Fruit fly (Drosophila melanogaster) whole organism, embryonic: ENCODE data around the gene Bace.
A peak's percentile ranks its signal among the peaks of the same experiment; 100 is the strongest.

ENCODE experiments used
- Bteb2 ChIP-seq: fragments of 200-800 bp; sonication (Bioruptor generic); optimal IDR thresholded peaks from 2 replicates; lab custom pipeline; 2016; ENCODE audit warnings: missing biosample characterization, missing genetic modification characterization
- C15 ChIP-seq: fragments of 200-800 bp; sonication (Bioruptor generic); IDR thresholded peaks from 3 replicates; pipeline ENCODE4 v1.3.6; 2022; ENCODE audit warnings: missing biosample characterization, missing genetic modification characterization
- CG10321 ChIP-seq: fragments of 200-800 bp; sonication (Bioruptor generic); IDR thresholded peaks from 2 replicates; pipeline ENCODE4 v1.3.6; 2022; ENCODE audit warnings: missing biosample characterization, missing genetic modification characterization
- CG1233 ChIP-seq: fragments of 200-800 bp; sonication (Bioruptor generic); optimal IDR thresholded peaks from 4 replicates; lab custom pipeline; 2018; ENCODE audit warnings: missing biosample characterization, mild to moderate bottlenecking, missing genetic modification characterization
- CG12659 ChIP-seq: fragments of 200-800 bp; sonication (Bioruptor generic); optimal IDR thresholded peaks from 3 replicates; lab custom pipeline; 2017; ENCODE audit warnings: mild to moderate bottlenecking, missing biosample characterization, missing genetic modification reagents, missing genetic modification characterization
- CG12942 ChIP-seq: fragments of 200-800 bp; sonication (Bioruptor generic); optimal IDR thresholded peaks from 3 replicates; lab custom pipeline; 2016; ENCODE audit warnings: missing biosample characterization, missing genetic modification characterization
- CG13775 ChIP-seq: fragments of 200-800 bp; sonication (Bioruptor generic); optimal IDR thresholded peaks from 3 replicates; lab custom pipeline; 2017; ENCODE audit warnings: missing biosample characterization, mild to moderate bottlenecking, missing genetic modification characterization
- CG15479 ChIP-seq: fragments of 200-800 bp; sonication (Bioruptor generic); optimal IDR thresholded peaks from 3 replicates; lab custom pipeline; 2019; ENCODE audit warnings: missing biosample characterization, mild to moderate bottlenecking, missing genetic modification characterization, moderate library complexity
- CG1792 ChIP-seq: fragments of 200-800 bp; sonication (Bioruptor generic); optimal IDR thresholded peaks from 2 replicates; lab custom pipeline; 2016; ENCODE audit warnings: missing biosample characterization, missing genetic modification characterization
- CG2678 ChIP-seq: fragments of 200-800 bp; sonication (Bioruptor generic); optimal IDR thresholded peaks from 3 replicates; lab custom pipeline; 2019; ENCODE audit warnings: missing biosample characterization, mild to moderate bottlenecking, missing genetic modification characterization, moderate library complexity
- CG34376 ChIP-seq: fragments of 200-800 bp; sonication (Bioruptor generic); optimal IDR thresholded peaks from 2 replicates; lab custom pipeline; 2018; ENCODE audit warnings: missing biosample characterization, mild to moderate bottlenecking, missing genetic modification characterization
- CG3847 ChIP-seq: fragments of 200-800 bp; sonication (Bioruptor generic); IDR thresholded peaks from 2 replicates; pipeline ENCODE4 v1.3.6; 2022; ENCODE audit warnings: missing biosample characterization, missing genetic modification characterization
- CG4854 ChIP-seq: fragments of 200-800 bp; sonication (Bioruptor generic); optimal IDR thresholded peaks from 2 replicates; lab custom pipeline; 2016; ENCODE audit warnings: missing biosample characterization, missing genetic modification characterization, inconsistent platforms
- CG5245 ChIP-seq: fragments of 200-800 bp; sonication (Bioruptor generic); optimal IDR thresholded peaks from 3 replicates; lab custom pipeline; 2016; ENCODE audit warnings: missing biosample characterization, missing genetic modification characterization
- CG6654 ChIP-seq: fragments of 200-800 bp; sonication (Bioruptor generic); optimal IDR thresholded peaks from 2 replicates; lab custom pipeline; 2017; ENCODE audit warnings: missing biosample characterization, mild to moderate bottlenecking, missing genetic modification characterization
- CG7271 ChIP-seq: fragments of 200-800 bp; sonication (Bioruptor generic); optimal IDR thresholded peaks from 2 replicates; lab custom pipeline; 2018; ENCODE audit warnings: missing biosample characterization, mild to moderate bottlenecking, missing genetic modification characterization, moderate library complexity
- CG7928 ChIP-seq: fragments of 200-800 bp; sonication (Bioruptor generic); optimal IDR thresholded peaks from 2 replicates; lab custom pipeline; 2017; ENCODE audit warnings: missing biosample characterization, mild to moderate bottlenecking, missing genetic modification characterization
- CG8359 ChIP-seq: fragments of 200-800 bp; sonication (Bioruptor generic); optimal IDR thresholded peaks from 2 replicates; lab custom pipeline; 2017; ENCODE audit warnings: missing biosample characterization, mild to moderate bottlenecking, missing genetic modification characterization, borderline replicate concordance
- Chrac-16 ChIP-seq: fragments of 200-800 bp; sonication (Bioruptor generic); optimal IDR thresholded peaks from 3 replicates; lab custom pipeline; 2016; ENCODE audit warnings: missing biosample characterization, missing genetic modification characterization
- D19B ChIP-seq: fragments of 200-800 bp; sonication (Bioruptor generic); optimal IDR thresholded peaks from 2 replicates; lab custom pipeline; 2017; ENCODE audit warnings: missing biosample characterization, mild to moderate bottlenecking, missing genetic modification characterization
- Fer2 ChIP-seq: fragments of 200-800 bp; sonication (Bioruptor generic); optimal IDR thresholded peaks from 2 replicates; lab custom pipeline; 2018; ENCODE audit warnings: missing biosample characterization, mild to moderate bottlenecking, missing genetic modification characterization, moderate library complexity
- Gsc ChIP-seq: fragments of 200-800 bp; sonication (Bioruptor generic); IDR thresholded peaks from 2 replicates; pipeline ENCODE4 v1.3.6; 2022; ENCODE audit warnings: missing biosample characterization, missing genetic modification characterization
- HHEX ChIP-seq: fragments of 200-800 bp; sonication (Bioruptor generic); optimal IDR thresholded peaks from 3 replicates; lab custom pipeline; 2017; ENCODE audit warnings: missing biosample characterization, mild to moderate bottlenecking, missing genetic modification characterization, missing genetic modification reagents
- Hr3 ChIP-seq: fragments of 200-800 bp; sonication (Bioruptor generic); optimal IDR thresholded peaks from 3 replicates; lab custom pipeline; 2016; ENCODE audit warnings: missing biosample characterization, missing genetic modification characterization
- NC2α ChIP-seq: fragments of 200-800 bp; sonication (Bioruptor generic); optimal IDR thresholded peaks from 2 replicates; lab custom pipeline; 2016; ENCODE audit warnings: missing biosample characterization, missing genetic modification characterization
- Sry-δ ChIP-seq: fragments of 200-800 bp; sonication (Bioruptor generic); optimal IDR thresholded peaks from 2 replicates; lab custom pipeline; 2016; ENCODE audit warnings: missing biosample characterization, missing genetic modification characterization
- Ssrp ChIP-seq: fragments of 200-800 bp; sonication (Bioruptor generic); optimal IDR thresholded peaks from 2 replicates; lab custom pipeline; 2018; ENCODE audit warnings: missing biosample characterization, mild to moderate bottlenecking, missing genetic modification characterization, moderate library complexity
- Vsx1 ChIP-seq: fragments of 200-800 bp; sonication (Bioruptor generic); optimal IDR thresholded peaks from 2 replicates; lab custom pipeline; 2017; ENCODE audit warnings: missing biosample characterization, mild to moderate bottlenecking, missing genetic modification characterization, missing genetic modification reagents
- Xrp1 ChIP-seq: fragments of 200-800 bp; sonication (Bioruptor generic); IDR thresholded peaks from 2 replicates; pipeline ENCODE4 v1.3.6; 2022; ENCODE audit warnings: missing biosample characterization, missing genetic modification characterization
- amos ChIP-seq: fragments of 200-800 bp; sonication (Bioruptor generic); IDR thresholded peaks from 2 replicates; pipeline ENCODE4 v1.3.6; 2022; ENCODE audit warnings: missing biosample characterization, missing genetic modification characterization; ENCODE audit not compliant: partially characterized antibody
- ase ChIP-seq: fragments of 200-800 bp; sonication (Bioruptor generic); IDR thresholded peaks from 3 replicates; pipeline ENCODE4 v1.3.6; 2022; ENCODE audit warnings: missing biosample characterization, missing genetic modification characterization
- bowl ChIP-seq: fragments of 200-800 bp; sonication (Bioruptor generic); IDR thresholded peaks from 2 replicates; pipeline ENCODE4 v1.3.6; 2022; ENCODE audit warnings: missing biosample characterization, missing genetic modification characterization
- bsh ChIP-seq, 2 experiments: fragments of 200-800 bp; sonication (Bioruptor generic); optimal IDR thresholded peaks; 2 replicates each; lab custom pipeline; 2017 to 2018; ENCODE audit warnings: mild to moderate bottlenecking in 2 of 2, missing biosample characterization in 2 of 2, missing genetic modification characterization in 2 of 2, moderate library complexity in 1 of 2
- btn ChIP-seq: fragments of 200-800 bp; sonication (Bioruptor generic); optimal IDR thresholded peaks from 2 replicates; lab custom pipeline; 2016; ENCODE audit warnings: missing biosample characterization, missing genetic modification characterization
- caup ChIP-seq: fragments of 200-800 bp; sonication (Bioruptor generic); optimal IDR thresholded peaks from 3 replicates; lab custom pipeline; 2017; ENCODE audit warnings: missing biosample characterization, mild to moderate bottlenecking, missing genetic modification characterization, moderate library complexity; ENCODE audit not compliant: severe bottlenecking
- ems ChIP-seq: fragments of 200-800 bp; sonication (Bioruptor generic); optimal IDR thresholded peaks from 3 replicates; lab custom pipeline; 2016; ENCODE audit warnings: missing biosample characterization, missing genetic modification characterization
- esg ChIP-seq: fragments of 200-800 bp; sonication (Bioruptor generic); conservative IDR thresholded peaks from 2 replicates; pipeline ENCODE4 v1.3.6; 2022; ENCODE audit warnings: missing biosample characterization, missing genetic modification characterization
- gce ChIP-seq: fragments of 200-800 bp; sonication (Bioruptor generic); IDR thresholded peaks from 3 replicates; pipeline ENCODE4 v1.3.6; 2022; ENCODE audit warnings: missing biosample characterization, missing genetic modification characterization
- grn ChIP-seq: fragments of 200-800 bp; sonication (Bioruptor generic); optimal IDR thresholded peaks from 3 replicates; lab custom pipeline; 2017; ENCODE audit warnings: missing biosample characterization, missing genetic modification characterization
- onecut ChIP-seq: fragments of 200-800 bp; sonication (Bioruptor generic); IDR thresholded peaks from 2 replicates; pipeline ENCODE4 v1.3.6; 2022; ENCODE audit warnings: missing biosample characterization, missing genetic modification characterization
- pan ChIP-seq, 4 experiments: fragments of >200 bp in 3 of 4; fragments of 200-800 bp in 1 of 4; sonication (Bioruptor generic) in 1 of 4; optimal IDR thresholded peaks in 3 of 4; IDR thresholded peaks in 1 of 4; 2 replicates each; pipeline versions ENCODE4 v1.3.6 to Lab custom; 2017 to 2022; ENCODE audit warnings: missing biosample characterization in 2 of 4, missing genetic modification characterization in 2 of 4, mixed read lengths in 1 of 4
- ranshi ChIP-seq: fragments of 200-800 bp; sonication (Bioruptor generic); IDR thresholded peaks from 2 replicates; pipeline ENCODE4 v1.3.6; 2022; ENCODE audit warnings: missing biosample characterization, missing genetic modification characterization
- slp2 ChIP-seq: fragments of 200-800 bp; sonication (Bioruptor generic); optimal IDR thresholded peaks from 2 replicates; lab custom pipeline; 2016; ENCODE audit warnings: missing biosample characterization, missing genetic modification characterization
- tgo ChIP-seq: fragments of 200-800 bp; sonication (Bioruptor generic); IDR thresholded peaks from 3 replicates; pipeline ENCODE4 v1.3.6; 2022; ENCODE audit warnings: missing biosample characterization, missing genetic modification characterization
- trem ChIP-seq: fragments of 200-800 bp; optimal IDR thresholded peaks from 3 replicates; lab custom pipeline; 2019; ENCODE audit warnings: missing biosample characterization, mild to moderate bottlenecking, missing genetic modification characterization, moderate library complexity
- vnd ChIP-seq: fragments of 200-800 bp; sonication (Bioruptor generic); IDR thresholded peaks from 3 replicates; pipeline ENCODE4 v1.3.6; 2022; ENCODE audit warnings: missing biosample characterization, missing genetic modification characterization; ENCODE audit not compliant: partially characterized antibody
- zfh2 ChIP-seq: fragments of 200-800 bp; sonication (Bioruptor generic); optimal IDR thresholded peaks from 2 replicates; lab custom pipeline; 2016; ENCODE audit warnings: missing biosample characterization, missing genetic modification characterization

Gene Bace

dm6 chr2L:8463144-8464106, 32.7 kb downstream of the Bace start, which contains the start of gene Agpat2 (continued):
- TF ChIP-seq vnd (GFP tag; lab: Robert Waterston, UW) (no peak), CG3847 (peak; percentile 65), Vsx1 (GFP tag; lab: Kevin White, UChicago) (peak; percentile 48), CG13775 (GFP tag; lab: Kevin White, UChicago) (peak; percentile 70), C15 (GFP tag; lab: Robert Waterston, UW) (0 out of 3 replicates have a peak, but pooled peaks have one; percentile 30), HHEX (peak; percentile 83), amos (GFP tag; lab: Robert Waterston, UW) (peak; percentile 5; the same call in 1 of the 2 replicates), CG4854 (GFP tag; lab: Kevin White, UChicago) (peak; percentile 56), ase (GFP tag; lab: Robert Waterston, UW) (peak; percentile 81), onecut (GFP tag; lab: Robert Waterston, UW) (peak; percentile 72), tgo (GFP tag; lab: Robert Waterston, UW) (peak; percentile 80), ranshi (peak; percentile 76), CG12659 (GFP tag; lab: Kevin White, UChicago) (peak; percentile 80), CG12942 (GFP tag; lab: Kevin White, UChicago) (peak; percentile 79), CG34376 (GFP tag; lab: Kevin White, UChicago) (peak; percentile 62), Hr3 (GFP tag; lab: Kevin White, UChicago) (peak; percentile 80), Bteb2 (GFP tag; lab: Kevin White, UChicago) (peak; percentile 71), CG8359 (peak; percentile 70), Sry-δ (peak; percentile 32), Xrp1 (GFP tag; lab: Robert Waterston, UW) (peak; percentile 89), CG7928 (GFP tag; lab: Kevin White, UChicago) (peak; percentile 44), bowl (GFP tag; lab: Robert Waterston, UW) (no peak), trem (tag; lab: Kevin White, UChicago) (peak; percentile 81), CG7271 (tag; lab: Kevin White, UChicago) (peak; percentile 43), Chrac-16 (GFP tag; lab: Kevin White, UChicago) (peak; percentile 84), CG2678 (peak; percentile 92), NC2α (GFP tag; lab: Kevin White, UChicago) (peak; percentile 56), Gsc (no peak), D19B (GFP tag; lab: Kevin White, UChicago) (peak; percentile 66), zfh2 (peak; percentile 60), caup (GFP tag; lab: Kevin White, UChicago) (peak; percentile 81), Ssrp (tag; lab: Kevin White, UChicago) (peak; percentile 83), Fer2 (peak; percentile 72), CG15479 (GFP tag; lab: Kevin White, UChicago) (no peak), CG5245 (GFP tag; lab: Kevin White, UChicago) (peak; percentile 67), btn (peak; percentile 63), ems (GFP tag; lab: Kevin White, UChicago) (peak; percentile 82), slp2 (peak; percentile 80), gce (peak; percentile 74; the same call in 2 of the 3 replicates), CG6654 (GFP tag; lab: Kevin White, UChicago) (peak; percentile 65), CG10321 (GFP tag; lab: Robert Waterston, UW) (no peak), bsh (GFP tag; optimal IDR thresholded peaks at IDR 0.05; lab: Kevin White, UChicago) (peak in 1 of 2 experiments; percentile 92), CG1233 (GFP tag; lab: Kevin White, UChicago) (peak; percentile 81), grn (GFP tag; lab: Kevin White, UChicago) (no peak), esg (GFP tag; lab: Robert Waterston, UW) (peak; percentile 68), CG1792 (peak; percentile 49), pan (optimal IDR thresholded peaks at IDR 0.05; lab: Kevin White, UChicago) (no peak), pan (GFP tag; optimal IDR thresholded peaks at IDR 0.05 in 1 of 2, IDR thresholded peaks at IDR 0.05 in 1 of 2) (peak in 1 of 2 experiments; percentile 86)
